Fruit fly (Drosophila melanogaster) whole organism, prepupa: ENCODE measurements around the gene CG44836.

Experiments used
- Blimp-1 ChIP-seq: fragments of 200-800 bp; sonication (Bioruptor generic); optimal IDR thresholded peaks from 3 replicates; lab custom pipeline; 2017; ENCODE audit warnings: missing biosample characterization, missing genetic modification characterization, mild to moderate bottlenecking, moderate library complexity, missing genetic modification reagents
- CG16779 ChIP-seq: fragments of 200-800 bp; sonication (Bioruptor generic); optimal IDR thresholded peaks from 3 replicates; lab custom pipeline; 2017; ENCODE audit warnings: missing biosample characterization, mild to moderate bottlenecking, missing genetic modification characterization
- CG9139 ChIP-seq: fragments of 200-800 bp; sonication (Bioruptor generic); optimal IDR thresholded peaks from 3 replicates; lab custom pipeline; 2017; ENCODE audit warnings: missing biosample characterization, mild to moderate bottlenecking, missing genetic modification characterization
- Lpt ChIP-seq: fragments of 200-800 bp; sonication (Bioruptor generic); optimal IDR thresholded peaks from 3 replicates; lab custom pipeline; 2016; ENCODE audit warnings: missing biosample characterization, missing genetic modification characterization
- OdsH ChIP-seq: fragments of 200-800 bp; sonication (Bioruptor generic); optimal IDR thresholded peaks from 3 replicates; lab custom pipeline; 2016; ENCODE audit warnings: missing biosample characterization, missing genetic modification characterization
- vri ChIP-seq: fragments of 200-800 bp; sonication (Bioruptor generic); optimal IDR thresholded peaks from 3 replicates; lab custom pipeline; 2016; ENCODE audit warnings: missing biosample characterization, mild to moderate bottlenecking, missing genetic modification characterization

DNA sequence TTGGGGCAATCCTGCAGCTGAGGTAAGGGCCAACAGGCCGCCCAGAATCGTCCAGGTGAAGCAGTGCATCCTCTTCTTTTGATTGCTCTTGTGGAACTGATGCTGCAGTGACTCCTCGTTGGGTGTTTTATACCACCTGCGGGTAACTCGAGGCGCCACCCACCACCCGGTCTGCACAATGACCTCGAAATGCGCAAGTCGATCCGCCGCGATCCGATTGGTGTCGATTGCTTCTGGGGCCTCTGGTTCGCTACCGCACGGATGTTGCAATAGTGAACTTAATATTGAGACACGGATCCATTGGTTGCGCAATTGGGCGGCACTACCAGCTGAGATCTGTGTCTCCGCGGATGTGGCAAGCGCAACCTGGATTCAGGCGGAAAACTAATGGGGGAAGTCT, 32.8 kb downstream of the CG44836 start, which contains the start of gene Cpr72Ec:
- TF ChIP-seq OdsH (GFP tag; lab: Kevin White, UChicago) (no peak), vri (GFP tag; lab: Kevin White, UChicago) (no peak), CG9139 (no peak), Lpt (GFP tag; lab: Kevin White, UChicago) (no peak), CG16779 (tag; lab: Kevin White, UChicago) (no peak), Blimp-1 (GFP tag; lab: Kevin White, UChicago) (no peak)
